Worm (Caenorhabditis elegans) whole organism, dauer: ENCODE measurements around the gene sel-1.

ENCODE experiments used
- unc-62 ChIP-seq: sonication (generic microtip); optimal IDR thresholded peaks from 2 replicates; lab custom pipeline; 2017; ENCODE audit warnings: missing biosample characterization, missing genetic modification reagents, missing genetic modification characterization

The sel-1 gene

ce11 chrV:12555872-12556271 is 4.7 kb upstream of the sel-1 start:
- no peak for TF ChIP-seq unc-62 (GFP tag; lab: Kevin White, UChicago)

ce11 chrV:12556904-12557303 is 3.6 kb upstream of the sel-1 start:
- no peak for TF ChIP-seq unc-62 (GFP tag; lab: Kevin White, UChicago)

- TF ChIP-seq unc-62 (GFP tag; lab: Kevin White, UChicago) = no peak
These were observed 2.7 kb downstream of the sel-1 start, which contains the start of gene mrps-5 for ce11 chrV:12563187-12563586. mrps-5 (plus strand) TSS chrV:12563487.

- no peak for TF ChIP-seq unc-62 (GFP tag; lab: Kevin White, UChicago)
These were observed 4.4 kb downstream of the sel-1 start for ce11 chrV:12564902-12565301.

- TF ChIP-seq unc-62 (GFP tag; lab: Kevin White, UChicago) = no peak
These were observed 6.8 kb downstream of the sel-1 start for ce11 chrV:12567312-12567711.

- no peak for TF ChIP-seq unc-62 (GFP tag; lab: Kevin White, UChicago)
These were observed 7.3 kb downstream of the sel-1 start, which contains the start of gene E02A10.4 for ce11 chrV:12567850-12568249. E02A10.4 (minus strand) TSS chrV:12567950.

- no peak for TF ChIP-seq unc-62 (GFP tag; lab: Kevin White, UChicago)
These were observed 9.7 kb downstream of the sel-1 start for ce11 chrV:12570271-12570670.

ce11 chrV:12575846-12576245 is 15.3 kb downstream of the sel-1 start:
- TF ChIP-seq unc-62 (GFP tag; lab: Kevin White, UChicago) = no peak

ce11 chrV:12576495-12576947 is 16.0 kb downstream of the sel-1 start, which contains the start of gene grl-23:
grl-23 (minus strand) TSS chrV:12576897.
- no peak for TF ChIP-seq unc-62 (GFP tag; lab: Kevin White, UChicago)

- TF ChIP-seq unc-62 (GFP tag; lab: Kevin White, UChicago) = no peak
These were observed 18.8 kb downstream of the sel-1 start, which contains the start of gene E02A10.3 for ce11 chrV:12579299-12579698. E02A10.3 (plus strand) TSS chrV:12579599.

ce11 chrV:12583421-12583820 is 22.9 kb downstream of the sel-1 start:
- no peak for TF ChIP-seq unc-62 (GFP tag; lab: Kevin White, UChicago)

ce11 chrV:12584771-12585170 is 24.2 kb downstream of the sel-1 start:
- TF ChIP-seq unc-62 (GFP tag; lab: Kevin White, UChicago) = no peak

ce11 chrV:12586793-12587192 is 26.3 kb downstream of the sel-1 start:
- TF ChIP-seq unc-62 (GFP tag; lab: Kevin White, UChicago) = no peak

- no peak for TF ChIP-seq unc-62 (GFP tag; lab: Kevin White, UChicago)
These were observed 27.5 kb downstream of the sel-1 start, which contains the start of gene C14C10.1 for ce11 chrV:12588030-12588429. C14C10.1 (plus strand) TSS chrV:12588330.

ce11 chrV:12590601-12591000 is 30.1 kb downstream of the sel-1 start, which contains the start of gene ttr-43:
ttr-43 (minus strand) TSS chrV:12590701.
- TF ChIP-seq unc-62 (GFP tag; lab: Kevin White, UChicago) = no peak

ce11 chrV:12592379-12592778 is 31.8 kb downstream of the sel-1 start, which contains the start of gene C14C10.2:
C14C10.2 (minus strand) TSS chrV:12592479.
- TF ChIP-seq unc-62 (GFP tag; lab: Kevin White, UChicago) = no peak

ce11 chrV:12596196-12596595 is 35.7 kb downstream of the sel-1 start, which contains the start of gene mma-1:
mma-1 (minus strand) TSS chrV:12596296.
- TF ChIP-seq unc-62 (GFP tag; lab: Kevin White, UChicago) = no peak
